Worm (Caenorhabditis elegans) whole organism, L1 larva: Measurements from ENCODE around the gene glb-1.

Experiments
- C04F5.9 ChIP-seq: sonication (generic microtip); optimal IDR thresholded peaks from 2 replicates; lab custom pipeline; 2016; ENCODE audit warnings: missing genetic modification characterization, missing compliant biosample characterization
- C34B4.2 ChIP-seq: sonication (generic microtip); optimal IDR thresholded peaks from 2 replicates; lab custom pipeline; 2017; ENCODE audit warnings: mild to moderate bottlenecking, missing genetic modification characterization, missing compliant biosample characterization
- F16B12.6 ChIP-seq: fragments of 150-350 bp; optimal IDR thresholded peaks from 2 replicates; lab custom pipeline; 2014; ENCODE audit warnings: missing biosample characterization, missing genetic modification characterization
- aha-1 ChIP-seq: fragments of 150-350 bp; optimal IDR thresholded peaks from 2 replicates; lab custom pipeline; 2014; ENCODE audit warnings: missing biosample characterization, missing genetic modification characterization
- alr-1 ChIP-seq: fragments of 200-800 bp; sonication (Bioruptor generic); optimal IDR thresholded peaks from 2 replicates; lab custom pipeline; 2018; ENCODE audit warnings: borderline replicate concordance, mild to moderate bottlenecking, missing genetic modification characterization, missing compliant biosample characterization
- aly-2 ChIP-seq: fragments of 150-350 bp; optimal IDR thresholded peaks from 2 replicates; lab custom pipeline; 2014; ENCODE audit warnings: missing biosample characterization, missing genetic modification characterization
- ama-1 ChIP-seq: fragments of 150-350 bp; optimal IDR thresholded peaks from 2 replicates; lab custom pipeline; 2014
- blmp-1 ChIP-seq: fragments of 150-350 bp; optimal IDR thresholded peaks from 2 replicates; lab custom pipeline; 2014; ENCODE audit warnings: missing biosample characterization, missing genetic modification characterization
- ceh-90 ChIP-seq: sonication (generic microtip); optimal IDR thresholded peaks from 2 replicates; lab custom pipeline; 2016; ENCODE audit warnings: missing genetic modification characterization, missing compliant biosample characterization
- ces-1 ChIP-seq: fragments of 150-350 bp; optimal IDR thresholded peaks from 2 replicates; lab custom pipeline; 2014; ENCODE audit warnings: missing biosample characterization, missing genetic modification reagents, missing genetic modification characterization
- dsc-1 ChIP-seq: sonication (generic microtip); optimal IDR thresholded peaks from 2 replicates; lab custom pipeline; 2016; ENCODE audit warnings: mild to moderate bottlenecking, missing genetic modification characterization, missing compliant biosample characterization
- efl-1 ChIP-seq, 4 experiments: fragments of 150-350 bp; optimal IDR thresholded peaks in 3 of 4; peaks in 1 of 4; 1 replicate in 1 of 4; 2 replicates in 3 of 4; lab custom pipeline; 2014; ENCODE audit warnings: missing biosample characterization in 2 of 4, missing genetic modification characterization in 2 of 4, missing genetic modification reagents in 2 of 4
- efl-3 ChIP-seq: fragments of 200-800 bp; sonication (Bioruptor generic); optimal IDR thresholded peaks from 2 replicates; lab custom pipeline; 2018; ENCODE audit warnings: mild to moderate bottlenecking, missing genetic modification characterization, missing compliant biosample characterization
- egl-13 ChIP-seq: sonication (generic microtip); optimal IDR thresholded peaks from 2 replicates; lab custom pipeline; 2016; ENCODE audit warnings: missing genotype, missing genetic modification reagents, missing genetic modification characterization, missing compliant biosample characterization
- egl-27 ChIP-seq, 2 experiments: fragments of 150-350 bp in 1 of 2; sonication (generic microtip); optimal IDR thresholded peaks; 3 replicates each; lab custom pipeline; 2017 to 2018; ENCODE audit warnings: missing biosample characterization in 2 of 2, missing genetic modification characterization in 2 of 2, missing genetic modification reagents in 2 of 2
- fos-1 ChIP-seq: fragments of 150-350 bp; optimal IDR thresholded peaks from 2 replicates; lab custom pipeline; 2014; ENCODE audit warnings: missing biosample characterization, missing genetic modification characterization
- hlh-17 ChIP-seq: fragments of 200-800 bp; sonication (Bioruptor generic); optimal IDR thresholded peaks from 2 replicates; lab custom pipeline; 2018; ENCODE audit warnings: missing genetic modification characterization, mild to moderate bottlenecking, missing compliant biosample characterization, moderate library complexity, borderline replicate concordance
- hlh-4 ChIP-seq: sonication (generic microtip); optimal IDR thresholded peaks from 2 replicates; lab custom pipeline; 2016; ENCODE audit warnings: mild to moderate bottlenecking, missing genetic modification characterization, missing compliant biosample characterization
- isw-1 ChIP-seq: fragments of 200-800 bp; sonication (Bioruptor generic); IDR thresholded peaks from 2 replicates; pipeline ENCODE4 v1.3.6; 2022; ENCODE audit warnings: missing genetic modification characterization, missing compliant biosample characterization
- lin-13 ChIP-seq: fragments of 150-350 bp; optimal IDR thresholded peaks from 2 replicates; lab custom pipeline; 2014; ENCODE audit warnings: missing biosample characterization, missing genetic modification reagents, missing genetic modification characterization
- lin-14 ChIP-seq: fragments of 200-800 bp; sonication (Bioruptor generic); optimal IDR thresholded peaks from 2 replicates; lab custom pipeline; 2018; ENCODE audit warnings: mild to moderate bottlenecking, missing genetic modification characterization, moderate library complexity, missing compliant biosample characterization
- lin-35 ChIP-seq, 2 experiments: fragments of 150-350 bp; optimal IDR thresholded peaks; 2 replicates each; lab custom pipeline; 2014; ENCODE audit warnings: missing biosample characterization in 2 of 2, missing genetic modification characterization in 2 of 2, missing genetic modification reagents in 2 of 2
- lin-39 ChIP-seq: fragments of 150-350 bp; optimal IDR thresholded peaks from 2 replicates; lab custom pipeline; 2014; ENCODE audit warnings: missing biosample characterization, missing genetic modification reagents, missing genetic modification characterization
- lsy-2 ChIP-seq, 2 experiments: fragments of 150-350 bp; optimal IDR thresholded peaks; 2 replicates each; lab custom pipeline; 2014; ENCODE audit warnings: missing biosample characterization in 2 of 2, missing genetic modification characterization in 2 of 2
- mdl-1 ChIP-seq, 2 experiments: fragments of 150-350 bp; optimal IDR thresholded peaks; 2 replicates each; lab custom pipeline; 2014 to 2017; ENCODE audit warnings: missing biosample characterization in 2 of 2, missing genetic modification characterization in 2 of 2, inconsistent platforms in 1 of 2
- mef-2 ChIP-seq: fragments of 150-350 bp; optimal IDR thresholded peaks from 2 replicates; lab custom pipeline; 2014; ENCODE audit warnings: missing biosample characterization, missing genetic modification characterization
- nhr-12 ChIP-seq: sonication (generic microtip); optimal IDR thresholded peaks from 2 replicates; lab custom pipeline; 2017; ENCODE audit warnings: missing biosample characterization, missing genetic modification characterization
- nhr-28 ChIP-seq: fragments of 150-350 bp; optimal IDR thresholded peaks from 2 replicates; lab custom pipeline; 2014; ENCODE audit warnings: missing biosample characterization, missing genetic modification characterization
- nhr-71 ChIP-seq: sonication (generic microtip); optimal IDR thresholded peaks from 2 replicates; lab custom pipeline; 2016; ENCODE audit warnings: mild to moderate bottlenecking, missing genetic modification characterization, moderate library complexity, missing compliant biosample characterization
- nhr-76 ChIP-seq: sonication (generic microtip); optimal IDR thresholded peaks from 2 replicates; lab custom pipeline; 2017; ENCODE audit warnings: missing biosample characterization, missing genetic modification characterization
- nhr-77 ChIP-seq: fragments of 150-350 bp; optimal IDR thresholded peaks from 2 replicates; lab custom pipeline; 2014; ENCODE audit warnings: missing biosample characterization, missing genetic modification characterization
- nhr-85 ChIP-seq: sonication (generic microtip); peaks from one replicate; lab custom pipeline; 2016; ENCODE audit warnings: missing genetic modification characterization, inconsistent platforms, missing compliant biosample characterization
- nhr-90 ChIP-seq: sonication (generic microtip); optimal IDR thresholded peaks from 2 replicates; lab custom pipeline; 2016; ENCODE audit warnings: mild to moderate bottlenecking, missing genetic modification characterization, missing compliant biosample characterization; ENCODE audit not compliant: poor library complexity
- pax-3 ChIP-seq: fragments of 200-800 bp; sonication (Bioruptor generic); optimal IDR thresholded peaks from 2 replicates; lab custom pipeline; 2018; ENCODE audit warnings: mild to moderate bottlenecking, missing genetic modification characterization, moderate library complexity, missing compliant biosample characterization
- rnt-1 ChIP-seq: sonication (generic microtip); optimal IDR thresholded peaks from 2 replicates; lab custom pipeline; 2016; ENCODE audit warnings: mild to moderate bottlenecking, missing genetic modification characterization, moderate library complexity, missing compliant biosample characterization
- skn-1 ChIP-seq: fragments of 150-350 bp; optimal IDR thresholded peaks from 2 replicates; lab custom pipeline; 2014; ENCODE audit warnings: missing biosample characterization, missing genetic modification characterization
- sox-4 ChIP-seq: sonication (generic microtip); optimal IDR thresholded peaks from 2 replicates; lab custom pipeline; 2016; ENCODE audit warnings: missing genetic modification characterization, missing compliant biosample characterization
- sup-37 ChIP-seq: fragments of 200-800 bp; sonication (Bioruptor generic); optimal IDR thresholded peaks from 2 replicates; lab custom pipeline; 2018; ENCODE audit warnings: mild to moderate bottlenecking, missing genetic modification characterization, missing compliant biosample characterization
- unc-62 ChIP-seq: fragments of 150-350 bp; optimal IDR thresholded peaks from 2 replicates; lab custom pipeline; 2014; ENCODE audit warnings: missing biosample characterization, missing genetic modification reagents, missing genetic modification characterization
- unc-86 ChIP-seq: sonication (generic microtip); optimal IDR thresholded peaks from 2 replicates; lab custom pipeline; 2016; ENCODE audit warnings: missing genetic modification characterization, missing compliant biosample characterization
- unc-98 ChIP-seq: fragments of 200-800 bp; sonication (Bioruptor generic); IDR thresholded peaks from 2 replicates; pipeline ENCODE4 v1.3.6; 2022; ENCODE audit warnings: missing genetic modification characterization, missing compliant biosample characterization
- vab-15 ChIP-seq: sonication (generic microtip); optimal IDR thresholded peaks from 2 replicates; lab custom pipeline; 2017; ENCODE audit warnings: missing genotype, mild to moderate bottlenecking, missing genetic modification characterization, missing compliant biosample characterization
- xbp-1 ChIP-seq: sonication (generic microtip); optimal IDR thresholded peaks from 2 replicates; lab custom pipeline; 2016; ENCODE audit warnings: missing genetic modification characterization, missing compliant biosample characterization
- zag-1 ChIP-seq: fragments of 150-350 bp; optimal IDR thresholded peaks from 2 replicates; lab custom pipeline; 2014; ENCODE audit warnings: missing biosample characterization, missing genetic modification characterization

The glb-1 gene

DNA sequence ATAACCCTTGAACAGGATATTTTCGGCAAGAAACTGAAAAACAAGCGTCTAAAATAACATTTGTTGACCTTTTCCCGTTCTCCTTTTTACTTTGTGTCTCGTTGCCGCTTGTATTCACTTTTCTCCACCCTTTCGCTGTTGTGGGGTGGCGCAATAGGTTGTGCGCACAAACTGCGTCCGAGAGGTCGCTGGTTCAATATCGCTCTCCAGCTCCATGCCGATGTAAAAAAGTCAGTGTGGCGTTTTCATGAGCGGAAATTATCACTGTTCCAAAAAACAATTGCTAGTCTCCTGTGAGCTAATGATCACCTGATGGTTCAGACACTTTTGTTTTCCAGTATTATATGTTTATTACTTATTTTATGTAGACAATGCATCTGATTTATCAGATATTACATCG, 14.5 kb upstream of the glb-1 start (continued):
- TF ChIP-seq rnt-1 (tag; lab: Kevin White, UChicago) (peak; percentile 86), lin-14 (GFP tag; lab: Kevin White, UChicago) (peak; percentile 77), nhr-71 (tag; lab: Kevin White, UChicago) (peak; percentile 83), lin-35 (GFP tag; optimal IDR thresholded peaks at IDR 0.05; lab: Kevin White, UChicago) (peak; percentile 64 to 82), F16B12.6 (tag; lab: Kevin White, UChicago) (peak; percentile 38), unc-62 (GFP tag; lab: Kevin White, UChicago) (no peak), nhr-12 (tag; lab: Kevin White, UChicago) (no peak), aha-1 (tag; lab: Kevin White, UChicago) (no peak), nhr-28 (tag; lab: Kevin White, UChicago) (no peak), sup-37 (GFP tag; lab: Kevin White, UChicago) (no peak), hlh-17 (GFP tag; lab: Kevin White, UChicago) (no peak), unc-98 (no peak), nhr-90 (peak; percentile 65), nhr-76 (tag; lab: Kevin White, UChicago) (no peak), pax-3 (tag; lab: Kevin White, UChicago) (peak; percentile 33), unc-86 (tag; lab: Kevin White, UChicago) (peak; percentile 61), alr-1 (tag; lab: Kevin White, UChicago) (no peak), zag-1 (tag; lab: Kevin White, UChicago) (peak; percentile 7), xbp-1 (tag; lab: Kevin White, UChicago) (peak; percentile 73), fos-1 (tag; lab: Kevin White, UChicago) (peak; percentile 16), sox-4 (tag; lab: Kevin White, UChicago) (peak; percentile 34), mdl-1 (tag; optimal IDR thresholded peaks at IDR 0.05; lab: Kevin White, UChicago) (peak in 1 of 2 experiments; percentile 82), blmp-1 (tag; lab: Kevin White, UChicago) (peak; percentile 12), lin-13 (GFP tag; lab: Kevin White, UChicago) (peak; percentile 76), nhr-85 (tag; lab: Kevin White, UChicago) (peak; percentile 7), lsy-2 (tag; optimal IDR thresholded peaks at IDR 0.05; lab: Kevin White, UChicago) (peak; percentile 72 to 85), ceh-90 (no peak), C34B4.2 (no peak), egl-27 (tag; optimal IDR thresholded peaks at IDR 0.05; lab: Kevin White, UChicago) (no peak), C04F5.9 (peak; percentile 46), aly-2 (peak; percentile 27), mef-2 (tag; lab: Kevin White, UChicago) (no peak), dsc-1 (peak; percentile 65), lin-39 (tag; lab: Kevin White, UChicago) (no peak), ces-1 (GFP tag; lab: Kevin White, UChicago) (no peak), hlh-4 (tag; lab: Kevin White, UChicago) (no peak), skn-1 (peak; percentile 72), isw-1 (peak; percentile 35), vab-15 (no peak), nhr-77 (tag; lab: Kevin White, UChicago) (peak; percentile 54), ama-1 (lab: Kevin White, UChicago) (no peak)
- TF ChIP-seq, all 84 proteins: peak for 50

DNA sequence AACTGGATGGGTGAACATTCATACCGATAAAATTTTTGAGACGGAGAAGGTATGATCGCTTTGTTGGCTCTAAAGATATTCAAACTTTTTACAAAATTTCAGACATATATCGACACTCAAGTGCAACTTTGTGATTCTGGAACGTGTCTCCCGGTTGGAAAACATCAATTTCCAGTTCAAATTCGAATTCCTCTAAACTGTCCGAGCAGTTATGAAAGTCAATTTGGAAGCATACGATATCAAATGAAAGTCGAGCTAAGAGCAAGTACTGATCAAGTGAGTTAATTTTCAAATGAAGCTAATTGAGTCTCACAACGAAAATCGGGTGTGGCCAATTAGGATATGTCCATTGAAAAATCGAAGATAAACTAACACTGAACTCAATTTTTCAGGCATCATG, 11.3 kb upstream of the glb-1 start:
- TF ChIP-seq dsc-1 (no peak), efl-1 (optimal IDR thresholded peaks at IDR 0.05; lab: Kevin White, UChicago) (no peak), efl-1 (GFP tag; optimal IDR thresholded peaks at IDR 0.05 in 1 of 2; lab: Kevin White, UChicago) (peak in 1 of 2 experiments; percentile 91), efl-3 (GFP tag; lab: Kevin White, UChicago) (no peak), F16B12.6 (tag; lab: Kevin White, UChicago) (no peak), fos-1 (tag; lab: Kevin White, UChicago) (no peak), egl-13 (no peak)
